Fruit fly (Drosophila melanogaster): ENCODE measurements around the gene Bin1.

Gene Bin1

dm6 chr3R:16186791-16187681 lies 2.3 kb downstream of the Bin1 start, which contains the start of gene sra (continued):
- TF ChIP-seq sc (optimal IDR thresholded peaks at IDR 0.05) = no peak
- TF ChIP-seq sc (GFP tag; optimal IDR thresholded peaks at IDR 0.05) = no peak
- TF ChIP-seq CG18764 (GFP tag; optimal IDR thresholded peaks at IDR 0.05) = peak; percentile 8
- peak; percentile 99 for TF ChIP-seq CG6791 (GFP tag; IDR thresholded peaks at IDR 0.05; ENCODE audit: partially characterized antibody)
- 0 out of 2 replicates have a peak, but pooled peaks have one; percentile 40 for TF ChIP-seq CG17328 (GFP tag; IDR thresholded peaks at IDR 0.05)
- TF ChIP-seq D19A (tag; optimal IDR thresholded peaks at IDR 0.05) = peak; percentile 14
- TF ChIP-seq CG3163 (GFP tag; optimal IDR thresholded peaks at IDR 0.05) = peak; percentile 54
- TF ChIP-seq Chrac-16 (GFP tag; optimal IDR thresholded peaks at IDR 0.05) = no peak
- TF ChIP-seq CG4617 (GFP tag; optimal IDR thresholded peaks at IDR 0.05; ENCODE audit: borderline replicate concordance) = peak; percentile 59
- TF ChIP-seq CG7372 (GFP tag; IDR thresholded peaks at IDR 0.05) = no peak
- TF ChIP-seq CG1647 (GFP tag; optimal IDR thresholded peaks at IDR 0.05) = peak; percentile 35
- TF ChIP-seq stwl (tag; optimal IDR thresholded peaks at IDR 0.05) = peak; percentile 97
- TF ChIP-seq chinmo (GFP tag; IDR thresholded peaks at IDR 0.05; ENCODE audit: partially characterized antibody) = peak; percentile 98
- peak; percentile 52 for TF ChIP-seq CG13894 (tag; optimal IDR thresholded peaks at IDR 0.05)
- TF ChIP-seq ems (GFP tag; optimal IDR thresholded peaks at IDR 0.05) = peak; percentile 39
- peak; percentile 52; the same call in 1 of the 2 replicates for TF ChIP-seq CG16779 (GFP tag; IDR thresholded peaks at IDR 0.05)
- peak; percentile 5 for TF ChIP-seq CG15601 (tag; optimal IDR thresholded peaks at IDR 0.05)
- 0 out of 3 replicates have a peak, but pooled peaks have one; percentile 22 for TF ChIP-seq tgo (GFP tag; IDR thresholded peaks at IDR 0.05)
- TF ChIP-seq Deaf1 (tag; optimal IDR thresholded peaks at IDR 0.05) = peak; percentile 23
- no peak for TF ChIP-seq CG4404 (GFP tag; IDR thresholded peaks at IDR 0.05)
- TF ChIP-seq Doc3 (GFP tag; IDR thresholded peaks at IDR 0.05; ENCODE audit: partially characterized antibody) = peak; percentile 93
- peak; percentile 71 for TF ChIP-seq nom (GFP tag; optimal IDR thresholded peaks at IDR 0.05)
- TF ChIP-seq CG11504 (tag; optimal IDR thresholded peaks at IDR 0.05) = peak; percentile 78
- TF ChIP-seq slbo (GFP tag; IDR thresholded peaks at IDR 0.05) = peak; percentile 28; the same call in 1 of the 2 replicates
- TF ChIP-seq lov (optimal IDR thresholded peaks at IDR 0.05) = no peak
- TF ChIP-seq lov (GFP tag; IDR thresholded peaks at IDR 0.05) = peak; percentile 25; the same call in 1 of the 3 replicates
- TF ChIP-seq CG9797 (GFP tag; optimal IDR thresholded peaks at IDR 0.05) = peak; percentile 91
- TF ChIP-seq pzg (GFP tag; optimal IDR thresholded peaks at IDR 0.05) = peak; percentile 95
- TF ChIP-seq sima (GFP tag; optimal IDR thresholded peaks at IDR 0.05) = no peak
- peak; percentile 30; the same call in 1 of the 2 replicates for TF ChIP-seq CG31441 (GFP tag; IDR thresholded peaks at IDR 0.05)
- TF ChIP-seq Abd-B (GFP tag; optimal IDR thresholded peaks at IDR 0.05) = no peak
- peak; percentile 61 for TF ChIP-seq bigmax (GFP tag; optimal IDR thresholded peaks at IDR 0.05)
- TF ChIP-seq her (GFP tag; optimal IDR thresholded peaks at IDR 0.05) = peak; percentile 61
- peak; percentile 96 for TF ChIP-seq CG42726 (GFP tag; IDR thresholded peaks at IDR 0.05; ENCODE audit: partially characterized antibody)
- TF ChIP-seq unc-4 (GFP tag; IDR thresholded peaks at IDR 0.05; ENCODE audit: partially characterized antibody) = peak; percentile 96
- TF ChIP-seq CG17612 (GFP tag; IDR thresholded peaks at IDR 0.05) = no peak
- peak; percentile 10 for TF ChIP-seq CG7556 (GFP tag; optimal IDR thresholded peaks at IDR 0.05)
- TF ChIP-seq CG7745 (tag; optimal IDR thresholded peaks at IDR 0.05) = peak; percentile 24
- TF ChIP-seq Side (GFP tag; optimal IDR thresholded peaks at IDR 0.05) = peak; percentile 47
- no peak for TF ChIP-seq CG14050 (GFP tag; IDR thresholded peaks at IDR 0.05)
- peak; percentile 89 for TF ChIP-seq hbn (GFP tag; IDR thresholded peaks at IDR 0.05; ENCODE audit: partially characterized antibody)
- no peak for TF ChIP-seq insv (GFP tag; optimal IDR thresholded peaks at IDR 0.05)
- no peak for TF ChIP-seq pan (optimal IDR thresholded peaks at IDR 0.05)
- TF ChIP-seq pan (GFP tag; optimal IDR thresholded peaks at IDR 0.05 in 1 of 2, IDR thresholded peaks at IDR 0.05 in 1 of 2) = no peak
- peak; percentile 50 for TF ChIP-seq CG2712 (tag; optimal IDR thresholded peaks at IDR 0.05)
- TF ChIP-seq Fer3 (tag; optimal IDR thresholded peaks at IDR 0.05) = peak; percentile 25
- TF ChIP-seq CHES-1-like (GFP tag; optimal IDR thresholded peaks at IDR 0.05) = peak; percentile 77
- TF ChIP-seq Nf-YB (GFP tag; optimal IDR thresholded peaks at IDR 0.05) = peak; percentile 4
